Fruit fly (Drosophila melanogaster) whole organism, embryonic: Measurements from ENCODE around the gene Cdc14.

Experiments
- BEAF-32 ChIP-seq: fragments of 200-800 bp; sonication (Bioruptor generic); optimal IDR thresholded peaks from 3 replicates; lab custom pipeline; 2017; ENCODE audit warnings: missing biosample characterization, missing genetic modification characterization, mild to moderate bottlenecking, moderate library complexity, missing genetic modification reagents
- CG12071 ChIP-seq: fragments of 200-800 bp; sonication (Bioruptor generic); optimal IDR thresholded peaks from 3 replicates; lab custom pipeline; 2018; ENCODE audit warnings: missing biosample characterization, mild to moderate bottlenecking, missing genetic modification characterization
- CG14860 ChIP-seq: fragments of 200-800 bp; sonication (Bioruptor generic); IDR thresholded peaks from 3 replicates; pipeline ENCODE4 v1.3.6; 2022; ENCODE audit warnings: missing biosample characterization, missing genetic modification characterization; ENCODE audit not compliant: partially characterized antibody
- CG15601 ChIP-seq: fragments of 200-800 bp; sonication (Bioruptor generic); optimal IDR thresholded peaks from 3 replicates; lab custom pipeline; 2019; ENCODE audit warnings: missing biosample characterization, mild to moderate bottlenecking, missing genetic modification characterization, moderate library complexity
- CG16779 ChIP-seq: fragments of 200-800 bp; sonication (Bioruptor generic); IDR thresholded peaks from 2 replicates; pipeline ENCODE4 v1.3.6; 2022; ENCODE audit warnings: missing biosample characterization, missing genetic modification characterization
- CG7745 ChIP-seq: fragments of 200-800 bp; sonication (Bioruptor generic); optimal IDR thresholded peaks from 2 replicates; lab custom pipeline; 2018; ENCODE audit warnings: missing biosample characterization, mild to moderate bottlenecking, missing genetic modification characterization, moderate library complexity
- Eip74EF ChIP-seq, 2 experiments: fragments of 200-800 bp in 1 of 2; fragments of >200 bp in 1 of 2; sonication (Bioruptor generic) in 1 of 2; optimal IDR thresholded peaks; 2 replicates each; lab custom pipeline; 2017 to 2019; ENCODE audit warnings: missing biosample characterization in 2 of 2, missing genetic modification characterization in 2 of 2, mild to moderate bottlenecking in 1 of 2, moderate library complexity in 1 of 2
- Rx ChIP-seq: fragments of 200-800 bp; sonication (Bioruptor generic); IDR thresholded peaks from 2 replicates; pipeline ENCODE4 v1.3.6; 2022; ENCODE audit warnings: missing biosample characterization, missing genetic modification characterization
- Xrp1 ChIP-seq: fragments of 200-800 bp; sonication (Bioruptor generic); IDR thresholded peaks from 2 replicates; pipeline ENCODE4 v1.3.6; 2022; ENCODE audit warnings: missing biosample characterization, missing genetic modification characterization
- caup ChIP-seq: fragments of 200-800 bp; sonication (Bioruptor generic); optimal IDR thresholded peaks from 3 replicates; lab custom pipeline; 2017; ENCODE audit warnings: missing biosample characterization, mild to moderate bottlenecking, missing genetic modification characterization, moderate library complexity; ENCODE audit not compliant: severe bottlenecking
- grau ChIP-seq: fragments of 200-800 bp; optimal IDR thresholded peaks from 3 replicates; lab custom pipeline; 2019; ENCODE audit warnings: missing biosample characterization, mild to moderate bottlenecking, missing genetic modification characterization, moderate library complexity
- twi ChIP-seq: fragments of 200-800 bp; optimal IDR thresholded peaks from 2 replicates; lab custom pipeline; 2019; ENCODE audit warnings: missing biosample characterization, mild to moderate bottlenecking, missing genetic modification characterization, moderate library complexity

- TF ChIP-seq CG16779 (GFP tag; lab: Robert Waterston, UW) (no peak), caup (GFP tag; lab: Kevin White, UChicago) (no peak), grau (tag; lab: Kevin White, UChicago) (peak; percentile 70), CG15601 (no peak), Rx (GFP tag; lab: Robert Waterston, UW) (no peak), CG14860 (GFP tag; lab: Robert Waterston, UW) (no peak), Eip74EF (GFP tag; optimal IDR thresholded peaks at IDR 0.05; lab: Kevin White, UChicago) (no peak), CG12071 (GFP tag; lab: Kevin White, UChicago) (no peak), BEAF-32 (GFP tag; lab: Kevin White, UChicago) (no peak), CG7745 (tag; lab: Kevin White, UChicago) (no peak), twi (tag; lab: Kevin White, UChicago) (no peak), Xrp1 (GFP tag; lab: Robert Waterston, UW) (no peak)
Measured at dm6 chr2L:7809699-7810088, 809 bp downstream of the Cdc14 start.
